Worm (Caenorhabditis elegans) whole organism, midembryonic: ENCODE data around the gene upp-1.

ENCODE experiments used
- T22C8.4 ChIP-seq: fragments of 200-800 bp; sonication (Bioruptor generic); IDR thresholded peaks from 2 replicates; pipeline ENCODE4 v1.3.6; 2022; ENCODE audit warnings: missing genetic modification characterization, missing compliant biosample characterization
- cog-1 ChIP-seq: sonication (generic microtip); optimal IDR thresholded peaks from 2 replicates; lab custom pipeline; 2016; ENCODE audit warnings: missing genetic modification characterization, missing compliant biosample characterization
- flt-1 ChIP-seq: fragments of 200-800 bp; sonication (Bioruptor generic); IDR thresholded peaks from 2 replicates; pipeline ENCODE4 v1.3.6; 2022; ENCODE audit warnings: missing genetic modification characterization, missing compliant biosample characterization
- klf-2 ChIP-seq: fragments of 200-800 bp; sonication (Bioruptor generic); conservative IDR thresholded peaks from 2 replicates; pipeline ENCODE4 v1.3.6; 2022; ENCODE audit warnings: missing genetic modification reagents, missing genetic modification characterization, missing compliant biosample characterization
- med-1 ChIP-seq: sonication (generic microtip); optimal IDR thresholded peaks from 2 replicates; lab custom pipeline; 2017; ENCODE audit warnings: missing genetic modification characterization, mild to moderate bottlenecking, missing compliant biosample characterization, antibody characterized with exemption, missing genetic modification reagents; ENCODE audit not compliant: insufficient read depth
- ref-1 ChIP-seq: fragments of 200-800 bp; sonication (Bioruptor generic); conservative IDR thresholded peaks from 2 replicates; pipeline ENCODE4 v1.3.6; 2022; ENCODE audit warnings: missing genetic modification reagents, missing genetic modification characterization, missing compliant biosample characterization
- tab-1 ChIP-seq: fragments of 200-800 bp; sonication (Bioruptor generic); IDR thresholded peaks from 2 replicates; pipeline ENCODE4 v1.3.6; 2022; ENCODE audit warnings: missing genetic modification characterization, missing compliant biosample characterization
- ztf-23 ChIP-seq: fragments of 200-800 bp; sonication (Bioruptor generic); IDR thresholded peaks from 2 replicates; pipeline ENCODE4 v1.3.6; 2022; ENCODE audit warnings: missing genetic modification reagents, missing genetic modification characterization, missing compliant biosample characterization
- ztf-29 ChIP-seq: fragments of 200-800 bp; sonication (Bioruptor generic); IDR thresholded peaks from 2 replicates; pipeline ENCODE4 v1.3.6; 2022; ENCODE audit warnings: missing genetic modification reagents, missing genetic modification characterization, missing compliant biosample characterization

ce11 chrIII:7648841-7649240 lies 5.9 kb upstream of the upp-1 start:
- TF ChIP-seq T22C8.4 (GFP tag; lab: Robert Waterston, UW): no peak
- TF ChIP-seq med-1 (GFP tag; lab: Kevin White, UChicago): no peak
- no peak for TF ChIP-seq tab-1 (GFP tag; lab: Robert Waterston, UW)
- TF ChIP-seq flt-1 (GFP tag; lab: Robert Waterston, UW): no peak
- TF ChIP-seq ref-1 (GFP tag; lab: Robert Waterston, UW): no peak
- no peak for TF ChIP-seq cog-1 (tag; lab: Kevin White, UChicago)
- TF ChIP-seq klf-2: no peak
- no peak for TF ChIP-seq ztf-23 (GFP tag; lab: Robert Waterston, UW)
- no peak for TF ChIP-seq ztf-29 (GFP tag; lab: Robert Waterston, UW)
